Fruit fly (Drosophila melanogaster) Kc167 (cell line): ENCODE data around the gene OdsH.

Source experiments
- Sin3A ChIP-seq: fragments of >200 bp; optimal IDR thresholded peaks from 2 replicates; lab custom pipeline; 2018; ENCODE audit warnings: missing external identifiers
- h ChIP-seq: fragments of >200 bp; optimal IDR thresholded peaks from 3 replicates; lab custom pipeline; 2018; ENCODE audit warnings: missing external identifiers
- psq ChIP-seq: fragments of >200 bp; optimal IDR thresholded peaks from 2 replicates; lab custom pipeline; 2017; ENCODE audit warnings: missing external identifiers

- TF ChIP-seq h = no peak
- no peak for TF ChIP-seq Sin3A (lab: Kevin White, UChicago)
- no peak for TF ChIP-seq psq (lab: Kevin White, UChicago)
These were observed 67.0 kb downstream of the OdsH start for dm6 chrX:17857809-17858208.
